Worm (Caenorhabditis elegans): ENCODE results near the gene hst-2.
A peak's percentile ranks its signal among the peaks of the same experiment; 100 is the strongest.

Gene hst-2

ce11 chrX:11206953-11207352 is at the start of gene hst-2:
Gene hst-2 (minus strand): TSS chrX:11207155.
- TF ChIP-seq Y116A8C.19 (tag; optimal IDR thresholded peaks at IDR 0.05; ENCODE audit: borderline replicate concordance) (no peak), elt-3 (tag; optimal IDR thresholded peaks at IDR 0.05) (peak in 3 of 6 experiments; percentile 38 to 84 (median 84)), skn-1 (tag; optimal IDR thresholded peaks at IDR 0.05) (peak; percentile 70), ceh-82 (tag; optimal IDR thresholded peaks at IDR 0.05) (peak; percentile 82 to 88 (median 87)), unc-62 (GFP tag; optimal IDR thresholded peaks at IDR 0.05) (no peak), pax-3 (tag; optimal IDR thresholded peaks at IDR 0.05) (peak; percentile 76), nhr-85 (tag) (peak; percentile 98), unc-30 (tag; optimal IDR thresholded peaks at IDR 0.05) (no peak), fkh-10 (GFP tag; optimal IDR thresholded peaks at IDR 0.05) (peak; percentile 68), mab-9 (GFP tag; IDR thresholded peaks at IDR 0.05) (peak; percentile 88), aha-1 (tag; optimal IDR thresholded peaks at IDR 0.05) (peak; percentile 86), nhr-237 (tag; optimal IDR thresholded peaks at IDR 0.05) (peak; percentile 24), elt-2 (tag; optimal IDR thresholded peaks at IDR 0.05) (peak; percentile 90), pag-3 (tag; optimal IDR thresholded peaks at IDR 0.05; ENCODE audit: borderline replicate concordance, insufficient read depth) (peak; percentile 39), ets-5 (GFP tag; IDR thresholded peaks at IDR 0.05) (no peak), C16A3.4 (tag; optimal IDR thresholded peaks at IDR 0.05) (peak; percentile 90), egl-13 (tag; optimal IDR thresholded peaks at IDR 0.05) (peak; percentile 83), ama-1 (optimal IDR thresholded peaks at IDR 0.05) (peak; percentile 1), grh-1 (GFP tag; IDR thresholded peaks at IDR 0.05) (peak; percentile 94), ceh-8 (GFP tag; optimal IDR thresholded peaks at IDR 0.05) (peak; percentile 85), C34B4.2 (tag; optimal IDR thresholded peaks at IDR 0.05) (no peak), nhr-12 (tag; optimal IDR thresholded peaks at IDR 0.05) (no peak), zag-1 (tag; optimal IDR thresholded peaks at IDR 0.05) (no peak), lin-14 (GFP tag; optimal IDR thresholded peaks at IDR 0.05) (peak; percentile 95), unc-130 (tag; optimal IDR thresholded peaks at IDR 0.05) (peak; percentile 96), zip-4 (GFP tag; optimal IDR thresholded peaks at IDR 0.05) (peak; percentile 78), xbp-1 (tag; optimal IDR thresholded peaks at IDR 0.05) (peak; percentile 93), tlp-1 (tag; optimal IDR thresholded peaks at IDR 0.05) (no peak), nhr-76 (tag; optimal IDR thresholded peaks at IDR 0.05) (no peak), lin-39 (tag; optimal IDR thresholded peaks at IDR 0.05) (peak; percentile 97), unc-86 (tag; optimal IDR thresholded peaks at IDR 0.05) (peak; percentile 90), ztf-4 (tag; optimal IDR thresholded peaks at IDR 0.05) (peak; percentile 67), aly-2 (tag; optimal IDR thresholded peaks at IDR 0.05) (peak; percentile 76), ceh-63 (GFP tag; optimal IDR thresholded peaks at IDR 0.05) (no peak), isw-1 (GFP tag; IDR thresholded peaks at IDR 0.05) (peak; percentile 81), nhr-47 (tag; optimal IDR thresholded peaks at IDR 0.05) (peak; percentile 96), mdl-1 (tag; optimal IDR thresholded peaks at IDR 0.05) (peak in 1 of 2 experiments; percentile 85), egl-27 (tag; optimal IDR thresholded peaks at IDR 0.05) (no peak), ces-1 (GFP tag; optimal IDR thresholded peaks at IDR 0.05) (no peak), irx-1 (tag; optimal IDR thresholded peaks at IDR 0.05) (peak; percentile 97), ztf-11 (tag; optimal IDR thresholded peaks at IDR 0.05) (peak in 1 of 2 experiments; percentile 75), blmp-1 (tag; optimal IDR thresholded peaks at IDR 0.05) (peak; percentile 83), snpc-4 (tag; optimal IDR thresholded peaks at IDR 0.05) (peak; percentile 71), efl-1 (optimal IDR thresholded peaks at IDR 0.05) (peak; percentile 82 to 84), efl-1 (GFP tag; optimal IDR thresholded peaks at IDR 0.05 in 1 of 2) (peak; percentile 68 to 97), nhr-28 (tag; optimal IDR thresholded peaks at IDR 0.05) (no peak), mep-1 (tag; optimal IDR thresholded peaks at IDR 0.05) (peak; percentile 99), lsy-2 (tag; optimal IDR thresholded peaks at IDR 0.05) (peak; percentile 91 to 93), swsn-7 (tag; optimal IDR thresholded peaks at IDR 0.05) (peak; percentile 94), ceh-88 (GFP tag; IDR thresholded peaks at IDR 0.05) (peak; percentile 80), snu-23 (GFP tag; optimal IDR thresholded peaks at IDR 0.05) (peak; percentile 96), nhr-77 (tag; optimal IDR thresholded peaks at IDR 0.05) (peak; percentile 88), lin-13 (GFP tag; optimal IDR thresholded peaks at IDR 0.05) (peak; percentile 81), dsc-1 (tag; optimal IDR thresholded peaks at IDR 0.05) (peak; percentile 95)
